Fruit fly (Drosophila melanogaster): ENCODE results near the gene Prosbeta3.

Prosbeta3 gene

dm6 chr3R:8968837-8969236 is 37.2 kb downstream of the Prosbeta3 start:
- TF ChIP-seq CG18262 (tag; optimal IDR thresholded peaks at IDR 0.05) (peak; percentile 2), CG13894 (tag; optimal IDR thresholded peaks at IDR 0.05) (no peak), mirr (GFP tag; optimal IDR thresholded peaks at IDR 0.05) (no peak), eve (GFP tag; optimal IDR thresholded peaks at IDR 0.05) (peak in 1 of 2 experiments; percentile 2)

- no peak for TF ChIP-seq slp2 (GFP tag; optimal IDR thresholded peaks at IDR 0.05)
- TF ChIP-seq Drgx (GFP tag; IDR thresholded peaks at IDR 0.05), result 0 out of 2 replicates have a peak, but pooled peaks have one; percentile 9
Measured at dm6 chr3R:8966598-8966997, 39.4 kb downstream of the Prosbeta3 start.

- peak in 1 of 2 experiments; percentile 91 for TF ChIP-seq tll (GFP tag; optimal IDR thresholded peaks at IDR 0.05)
- no peak for TF ChIP-seq CG5953 (GFP tag; IDR thresholded peaks at IDR 0.05)
- TF ChIP-seq kni (GFP tag; optimal IDR thresholded peaks at IDR 0.05), result peak; percentile 9
- TF ChIP-seq zen (tag; optimal IDR thresholded peaks at IDR 0.05), result peak; percentile 91
Measured at dm6 chr3R:8965546-8965945, 40.5 kb downstream of the Prosbeta3 start.

- TF ChIP-seq eyg (GFP tag; optimal IDR thresholded peaks at IDR 0.05) (no peak), lilli (GFP tag; optimal IDR thresholded peaks at IDR 0.05) (no peak), bowl (GFP tag; IDR thresholded peaks at IDR 0.05) (no peak), CG5245 (GFP tag; optimal IDR thresholded peaks at IDR 0.05) (no peak), CG7357 (GFP tag; IDR thresholded peaks at IDR 0.05) (no peak), knrl (GFP tag; IDR thresholded peaks at IDR 0.05; ENCODE audit: partially characterized antibody) (no peak), CG4707 (GFP tag; optimal IDR thresholded peaks at IDR 0.05) (peak; percentile 19), ara (GFP tag; IDR thresholded peaks at IDR 0.05) (no peak), CG10274 (GFP tag; optimal IDR thresholded peaks at IDR 0.05) (no peak), dysf (GFP tag; IDR thresholded peaks at IDR 0.05) (0 out of 3 replicates have a peak, but pooled peaks have one; percentile 40), Dad (GFP tag; optimal IDR thresholded peaks at IDR 0.05) (no peak), CG16813 (GFP tag; IDR thresholded peaks at IDR 0.05; ENCODE audit: partially characterized antibody) (no peak), CG18599 (GFP tag; optimal IDR thresholded peaks at IDR 0.05) (no peak), fu2 (GFP tag; optimal IDR thresholded peaks at IDR 0.05) (no peak), ind (GFP tag; optimal IDR thresholded peaks at IDR 0.05) (no peak), corto (GFP tag; optimal IDR thresholded peaks at IDR 0.05) (no peak), ab (GFP tag; optimal IDR thresholded peaks at IDR 0.05) (no peak), Drgx (GFP tag; IDR thresholded peaks at IDR 0.05) (0 out of 2 replicates have a peak, but pooled peaks have one; percentile 20), scrt (GFP tag; optimal IDR thresholded peaks at IDR 0.05) (no peak), CG4360 (GFP tag; IDR thresholded peaks at IDR 0.05) (peak; percentile 63), Mes4 (GFP tag; optimal IDR thresholded peaks at IDR 0.05) (no peak), hth (optimal IDR thresholded peaks at IDR 0.05) (no peak), CG2129 (GFP tag; IDR thresholded peaks at IDR 0.05; ENCODE audit: partially characterized antibody) (no peak), E2f2 (GFP tag; IDR thresholded peaks at IDR 0.05) (no peak), cwo (GFP tag; optimal IDR thresholded peaks at IDR 0.05) (no peak), en (GFP tag; optimal IDR thresholded peaks at IDR 0.05) (no peak), ap (GFP tag; IDR thresholded peaks at IDR 0.05) (no peak), CG6175 (GFP tag; IDR thresholded peaks at IDR 0.05) (no peak), cato (GFP tag; optimal IDR thresholded peaks at IDR 0.05; ENCODE audit: borderline replicate concordance) (no peak), CG18619 (GFP tag; optimal IDR thresholded peaks at IDR 0.05) (no peak), CG6689 (GFP tag; IDR thresholded peaks at IDR 0.05) (0 out of 2 replicates have a peak, but pooled peaks have one; percentile 19), lab (GFP tag; optimal IDR thresholded peaks at IDR 0.05) (peak; percentile 15), CG10267 (tag; optimal IDR thresholded peaks at IDR 0.05) (peak; percentile 17), Opbp (GFP tag; IDR thresholded peaks at IDR 0.05; ENCODE audit: partially characterized antibody) (no peak), Hand (GFP tag; optimal IDR thresholded peaks at IDR 0.05) (no peak), Med (GFP tag) (no peak)
Measured at dm6 chr3R:8963756-8964342, 42.2 kb downstream of the Prosbeta3 start.

All from whole organism, embryonic.